Worm (Caenorhabditis elegans): ENCODE data around the gene mrps-7.

DNA sequence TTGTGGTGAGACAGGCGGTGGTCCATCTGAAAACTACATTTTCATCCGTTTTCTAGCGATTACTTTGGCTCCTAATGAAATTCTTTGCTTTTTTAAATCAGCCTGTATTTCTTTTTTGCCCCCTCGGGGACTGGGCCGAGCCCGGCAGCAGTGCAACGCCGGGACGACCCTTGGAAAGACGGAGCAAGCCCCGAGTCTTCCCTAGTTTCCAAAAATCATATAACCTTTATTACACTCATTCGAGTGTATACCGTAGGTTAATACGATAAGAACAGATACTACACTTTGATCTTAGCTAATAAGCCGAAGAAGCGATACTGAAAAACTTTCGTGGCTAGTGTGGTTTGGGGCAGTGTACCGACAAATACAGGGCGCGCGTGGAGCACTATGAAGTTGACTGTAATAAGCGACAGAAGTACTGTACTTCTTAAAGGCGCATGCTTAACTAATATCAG is 2.8 kb downstream of the mrps-7 start:
- no peak for TF ChIP-seq flt-1 (GFP tag; IDR thresholded peaks at IDR 0.05)
- TF ChIP-seq ztf-23 (GFP tag; IDR thresholded peaks at IDR 0.05), result no peak
- TF ChIP-seq klf-2 (GFP tag; conservative IDR thresholded peaks at IDR 0.05), result no peak
- no peak for TF ChIP-seq ztf-29 (GFP tag; IDR thresholded peaks at IDR 0.05)
- TF ChIP-seq ref-1 (GFP tag; conservative IDR thresholded peaks at IDR 0.05), result no peak
- TF ChIP-seq med-1 (GFP tag; optimal IDR thresholded peaks at IDR 0.05; ENCODE audit: insufficient read depth), result no peak
- TF ChIP-seq T22C8.4 (GFP tag; IDR thresholded peaks at IDR 0.05), result no peak
- TF ChIP-seq cog-1 (tag; optimal IDR thresholded peaks at IDR 0.05), result no peak
- TF ChIP-seq tab-1 (GFP tag; IDR thresholded peaks at IDR 0.05), result no peak

All from whole organism, midembryonic.